Fruit fly (Drosophila melanogaster): ENCODE measurements around the gene Ssdp.

DNA sequence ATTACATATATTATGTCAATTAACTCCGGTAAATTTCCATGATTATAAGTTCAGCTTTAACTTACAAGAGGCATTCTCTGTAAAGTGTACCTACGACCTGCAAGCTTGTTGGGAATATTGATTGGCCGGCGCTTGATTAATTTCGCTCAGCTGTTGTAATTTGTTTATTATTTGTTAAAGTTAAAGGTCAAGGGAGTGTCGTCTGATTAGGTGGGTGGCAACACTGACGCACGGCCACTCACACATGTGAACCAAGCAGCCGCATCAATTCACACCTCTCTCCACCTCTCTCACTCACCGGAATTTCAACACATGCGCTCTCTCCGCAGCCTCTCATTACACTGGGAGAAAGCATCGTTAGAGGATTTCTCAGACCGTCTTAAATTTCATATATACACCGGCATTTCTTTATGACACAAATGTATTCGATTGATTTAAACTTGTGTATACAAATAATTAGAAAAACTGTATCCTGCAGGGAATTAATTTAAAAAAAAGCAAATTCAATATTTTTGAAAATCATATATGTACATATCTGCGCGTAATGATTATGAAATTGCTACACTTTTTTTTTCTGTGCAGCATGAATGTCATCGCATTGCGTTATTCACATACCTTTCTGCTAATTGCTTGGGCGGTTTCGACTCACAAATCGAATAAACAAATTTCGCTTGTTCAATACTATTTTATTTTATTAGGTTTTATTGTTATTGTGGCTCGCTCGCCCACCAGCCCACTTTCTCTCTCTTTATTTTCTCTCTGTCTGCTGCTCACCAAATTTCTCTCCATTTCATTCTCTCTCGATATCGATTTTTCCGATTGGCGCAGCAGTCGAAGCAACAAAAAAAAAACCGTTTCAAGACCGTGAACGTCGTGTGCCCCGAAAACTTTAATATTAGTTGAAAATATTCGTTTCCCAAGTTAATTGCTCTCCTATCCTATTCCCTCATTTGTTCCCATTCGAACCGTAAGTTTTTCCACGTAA, 27.1 kb downstream of the Ssdp start:
- no peak for TF ChIP-seq usp (GFP tag; optimal IDR thresholded peaks at IDR 0.05)
- TF ChIP-seq lov (optimal IDR thresholded peaks at IDR 0.05) = no peak
- TF ChIP-seq lov (GFP tag; IDR thresholded peaks at IDR 0.05) = 0 out of 3 replicates have a peak, but pooled peaks have one; percentile 49
- peak; percentile 88 for TF ChIP-seq CG7372 (GFP tag; IDR thresholded peaks at IDR 0.05)
- peak; percentile 92 for TF ChIP-seq dysf (GFP tag; IDR thresholded peaks at IDR 0.05)
- TF ChIP-seq schlank (tag; optimal IDR thresholded peaks at IDR 0.05) = peak; percentile 69
- peak; percentile 70 for TF ChIP-seq Nf-YA (GFP tag; IDR thresholded peaks at IDR 0.05)

Data from whole organism, embryonic.